Worm (Caenorhabditis elegans) whole organism, L2 larva: ENCODE results near the gene tag-275.

Experiments
- F13H6.1 ChIP-seq: sonication (generic microtip); optimal IDR thresholded peaks from 2 replicates; lab custom pipeline; 2016; ENCODE audit warnings: missing genetic modification characterization, missing compliant biosample characterization
- fos-1 ChIP-seq: fragments of 150-350 bp; optimal IDR thresholded peaks from 2 replicates; lab custom pipeline; 2014; ENCODE audit warnings: missing biosample characterization, missing genetic modification characterization
- nhr-10 ChIP-seq: sonication (generic microtip); optimal IDR thresholded peaks from 2 replicates; lab custom pipeline; 2017; ENCODE audit warnings: missing biosample characterization, missing genetic modification characterization
- nhr-237 ChIP-seq: fragments of 150-350 bp; optimal IDR thresholded peaks from 2 replicates; lab custom pipeline; 2014; ENCODE audit warnings: missing biosample characterization, missing genetic modification characterization
- skn-1 ChIP-seq: sonication (generic microtip); optimal IDR thresholded peaks from 2 replicates; lab custom pipeline; 2017; ENCODE audit warnings: missing biosample characterization, missing genetic modification characterization
- ztf-4 ChIP-seq: fragments of 150-350 bp; optimal IDR thresholded peaks from 2 replicates; lab custom pipeline; 2014; ENCODE audit warnings: missing biosample characterization, missing genetic modification characterization

ce11 chrX:6112817-6113216, 37.5 kb downstream of the tag-275 start, which contains the start of gene prx-3:
- TF ChIP-seq nhr-10 (tag; lab: Kevin White, UChicago) (no peak), nhr-237 (no peak), skn-1 (tag; lab: Kevin White, UChicago) (no peak), fos-1 (no peak), F13H6.1 (tag; lab: Kevin White, UChicago) (no peak), ztf-4 (tag; lab: Kevin White, UChicago) (no peak)
